Fruit fly (Drosophila melanogaster) whole organism, embryonic: ENCODE data around the gene betaGlu.

Experiments used
- Blimp-1 ChIP-seq: fragments of 200-800 bp; sonication (Bioruptor generic); optimal IDR thresholded peaks from 3 replicates; lab custom pipeline; 2018; ENCODE audit warnings: missing biosample characterization, missing genetic modification characterization, mild to moderate bottlenecking, moderate library complexity, missing genetic modification reagents
- CG1024 ChIP-seq: fragments of 200-800 bp; sonication (Bioruptor generic); IDR thresholded peaks from 2 replicates; pipeline ENCODE4 v1.3.6; 2022; ENCODE audit warnings: missing biosample characterization, missing genetic modification characterization
- CG10654 ChIP-seq: fragments of 200-800 bp; sonication (Bioruptor generic); optimal IDR thresholded peaks from 2 replicates; lab custom pipeline; 2016; ENCODE audit warnings: missing biosample characterization, missing genetic modification characterization
- CG11247 ChIP-seq: fragments of 200-800 bp; sonication (Bioruptor generic); IDR thresholded peaks from 2 replicates; pipeline ENCODE4 v1.3.6; 2022; ENCODE audit warnings: missing biosample characterization, missing genetic modification characterization
- CG12769 ChIP-seq: fragments of 200-800 bp; sonication (Bioruptor generic); optimal IDR thresholded peaks from 2 replicates; lab custom pipeline; 2019; ENCODE audit warnings: missing biosample characterization, mild to moderate bottlenecking, missing genetic modification characterization, moderate library complexity
- CG13296 ChIP-seq: fragments of 200-800 bp; sonication (Bioruptor generic); optimal IDR thresholded peaks from 3 replicates; lab custom pipeline; 2018; ENCODE audit warnings: missing biosample characterization, mild to moderate bottlenecking, missing genetic modification characterization
- CG16863 ChIP-seq: fragments of 200-800 bp; sonication (Bioruptor generic); optimal IDR thresholded peaks from 3 replicates; lab custom pipeline; 2016; ENCODE audit warnings: missing biosample characterization, missing genetic modification characterization
- CG17385 ChIP-seq: fragments of 200-800 bp; sonication (Bioruptor generic); optimal IDR thresholded peaks from 3 replicates; lab custom pipeline; 2018; ENCODE audit warnings: missing biosample characterization, mild to moderate bottlenecking, missing genetic modification characterization
- CG17568 ChIP-seq: fragments of 200-800 bp; sonication (Bioruptor generic); optimal IDR thresholded peaks from 2 replicates; lab custom pipeline; 2018; ENCODE audit warnings: missing biosample characterization, mild to moderate bottlenecking, missing genetic modification characterization, moderate library complexity
- CG18011 ChIP-seq: fragments of 200-800 bp; sonication (Bioruptor generic); optimal IDR thresholded peaks from 2 replicates; lab custom pipeline; 2017; ENCODE audit warnings: missing biosample characterization, missing genetic modification characterization, mild to moderate bottlenecking, moderate library complexity, missing genotype
- CG2875 ChIP-seq: fragments of 200-800 bp; sonication (Bioruptor generic); optimal IDR thresholded peaks from 2 replicates; lab custom pipeline; 2017; ENCODE audit warnings: missing biosample characterization, mild to moderate bottlenecking, missing genetic modification characterization, missing genetic modification reagents
- CG30403 ChIP-seq: fragments of 200-800 bp; sonication (Bioruptor generic); optimal IDR thresholded peaks from 3 replicates; lab custom pipeline; 2016; ENCODE audit warnings: missing biosample characterization, missing genetic modification characterization
- CG3281 ChIP-seq: fragments of 200-800 bp; sonication (Bioruptor generic); optimal IDR thresholded peaks from 3 replicates; lab custom pipeline; 2017; ENCODE audit warnings: missing biosample characterization, mild to moderate bottlenecking, missing genetic modification characterization
- CG4854 ChIP-seq: fragments of 200-800 bp; sonication (Bioruptor generic); optimal IDR thresholded peaks from 2 replicates; lab custom pipeline; 2016; ENCODE audit warnings: missing biosample characterization, missing genetic modification characterization, inconsistent platforms
- CG7556 ChIP-seq: fragments of 200-800 bp; sonication (Bioruptor generic); optimal IDR thresholded peaks from 2 replicates; lab custom pipeline; 2017; ENCODE audit warnings: missing biosample characterization, mild to moderate bottlenecking, missing genetic modification characterization
- CG7839 ChIP-seq: fragments of 200-800 bp; sonication (Bioruptor generic); optimal IDR thresholded peaks from 3 replicates; lab custom pipeline; 2018; ENCODE audit warnings: missing biosample characterization, mild to moderate bottlenecking, missing genetic modification characterization, moderate library complexity
- CG8478 ChIP-seq: fragments of >200 bp; optimal IDR thresholded peaks from 2 replicates; lab custom pipeline; 2018
- CrebB ChIP-seq: fragments of 200-800 bp; sonication (Bioruptor generic); optimal IDR thresholded peaks from 3 replicates; lab custom pipeline; 2018; ENCODE audit warnings: missing biosample characterization, mild to moderate bottlenecking, missing genetic modification characterization
- D ChIP-seq, 2 experiments: fragments of 200-800 bp in 1 of 2; fragments of >200 bp in 1 of 2; sonication (Bioruptor generic) in 1 of 2; optimal IDR thresholded peaks; 2 replicates in 1 of 2; 3 replicates in 1 of 2; lab custom pipeline; 2017; ENCODE audit warnings: mild to moderate bottlenecking in 1 of 2, missing biosample characterization in 1 of 2, missing genetic modification characterization in 1 of 2, missing genetic modification reagents in 1 of 2
- Deaf1 ChIP-seq: fragments of 200-800 bp; optimal IDR thresholded peaks from 3 replicates; lab custom pipeline; 2019; ENCODE audit warnings: missing biosample characterization, mild to moderate bottlenecking, missing genetic modification characterization, moderate library complexity
- Ets65A ChIP-seq: fragments of 200-800 bp; sonication (Bioruptor generic); peaks from one replicate; lab custom pipeline; 2016; ENCODE audit warnings: missing biosample characterization, missing genetic modification characterization
- GATAe ChIP-seq: fragments of 200-800 bp; sonication (Bioruptor generic); conservative IDR thresholded peaks from 2 replicates; pipeline ENCODE4 v1.3.6; 2022; ENCODE audit warnings: missing biosample characterization, missing genetic modification characterization
- HLH3B ChIP-seq: fragments of 200-800 bp; sonication (Bioruptor generic); IDR thresholded peaks from 2 replicates; pipeline ENCODE4 v1.3.6; 2022; ENCODE audit warnings: missing biosample characterization, missing genetic modification characterization
- Jarid2 ChIP-seq: fragments of 200-800 bp; sonication (Bioruptor generic); optimal IDR thresholded peaks from 3 replicates; lab custom pipeline; 2017; ENCODE audit warnings: mild to moderate bottlenecking, missing biosample characterization, missing genetic modification reagents, missing genetic modification characterization
- Lhr ChIP-seq: fragments of 200-800 bp; sonication (Bioruptor generic); optimal IDR thresholded peaks from 3 replicates; lab custom pipeline; 2017; ENCODE audit warnings: mild to moderate bottlenecking, missing biosample characterization, missing genetic modification reagents, missing genetic modification characterization
- MESR4 ChIP-seq: fragments of 200-800 bp; sonication (Bioruptor generic); optimal IDR thresholded peaks from 2 replicates; lab custom pipeline; 2018; ENCODE audit warnings: missing biosample characterization, mild to moderate bottlenecking, missing genetic modification characterization, moderate library complexity
- Mes4 ChIP-seq: fragments of 200-800 bp; sonication (Bioruptor generic); optimal IDR thresholded peaks from 2 replicates; lab custom pipeline; 2016; ENCODE audit warnings: missing biosample characterization, missing genetic modification characterization
- Ravus ChIP-seq: fragments of 200-800 bp; sonication (Bioruptor generic); IDR thresholded peaks from 2 replicates; pipeline ENCODE4 v1.3.6; 2022; ENCODE audit warnings: missing biosample characterization, missing genetic modification characterization
- Side ChIP-seq: fragments of 200-800 bp; sonication (Bioruptor generic); optimal IDR thresholded peaks from 2 replicates; lab custom pipeline; 2016; ENCODE audit warnings: missing biosample characterization, missing genetic modification characterization
- Vsx1 ChIP-seq: fragments of 200-800 bp; sonication (Bioruptor generic); optimal IDR thresholded peaks from 2 replicates; lab custom pipeline; 2017; ENCODE audit warnings: missing biosample characterization, mild to moderate bottlenecking, missing genetic modification characterization, missing genetic modification reagents
- bsh ChIP-seq, 2 experiments: fragments of 200-800 bp; sonication (Bioruptor generic); optimal IDR thresholded peaks; 2 replicates each; lab custom pipeline; 2017 to 2018; ENCODE audit warnings: mild to moderate bottlenecking in 2 of 2, missing biosample characterization in 2 of 2, missing genetic modification characterization in 2 of 2, moderate library complexity in 1 of 2
- croc ChIP-seq: fragments of 200-800 bp; sonication (Bioruptor generic); conservative IDR thresholded peaks from 3 replicates; pipeline ENCODE4 v1.3.6; 2022; ENCODE audit warnings: missing biosample characterization, missing genetic modification characterization
- dmrt11E ChIP-seq: fragments of 200-800 bp; sonication (Bioruptor generic); optimal IDR thresholded peaks from 3 replicates; lab custom pipeline; 2018; ENCODE audit warnings: missing biosample characterization, mild to moderate bottlenecking, missing genetic modification characterization, moderate library complexity
- gem ChIP-seq: fragments of 200-800 bp; sonication (Bioruptor generic); optimal IDR thresholded peaks from 2 replicates; lab custom pipeline; 2019; ENCODE audit warnings: missing biosample characterization, mild to moderate bottlenecking, missing genetic modification characterization, moderate library complexity
- grau ChIP-seq: fragments of 200-800 bp; optimal IDR thresholded peaks from 3 replicates; lab custom pipeline; 2019; ENCODE audit warnings: missing biosample characterization, mild to moderate bottlenecking, missing genetic modification characterization, moderate library complexity
- gro ChIP-seq: fragments of 200-800 bp; sonication (Bioruptor generic); optimal IDR thresholded peaks from 2 replicates; lab custom pipeline; 2016; ENCODE audit warnings: missing biosample characterization, missing genetic modification characterization
- hkb ChIP-seq, 2 experiments: fragments of 200-800 bp in 1 of 2; fragments of >200 bp in 1 of 2; sonication (Bioruptor generic) in 1 of 2; IDR thresholded peaks in 1 of 2; optimal IDR thresholded peaks in 1 of 2; 2 replicates each; pipeline versions ENCODE4 v1.3.6 to Lab custom; 2017 to 2022; ENCODE audit warnings: missing biosample characterization in 1 of 2, missing genetic modification characterization in 1 of 2
- kah ChIP-seq: fragments of 200-800 bp; sonication (Bioruptor generic); optimal IDR thresholded peaks from 2 replicates; lab custom pipeline; 2018; ENCODE audit warnings: missing biosample characterization, mild to moderate bottlenecking, missing genetic modification characterization
- odd ChIP-seq: fragments of 200-800 bp; sonication (Bioruptor generic); optimal IDR thresholded peaks from 2 replicates; lab custom pipeline; 2017; ENCODE audit warnings: missing biosample characterization, mild to moderate bottlenecking, missing genetic modification characterization
- pho ChIP-seq: fragments of 200-800 bp; sonication (Bioruptor generic); optimal IDR thresholded peaks from 2 replicates; lab custom pipeline; 2016; ENCODE audit warnings: missing biosample characterization, missing genetic modification characterization
- psq ChIP-seq: fragments of 200-800 bp; sonication (Bioruptor generic); optimal IDR thresholded peaks from 2 replicates; lab custom pipeline; 2017; ENCODE audit warnings: missing biosample characterization, missing genetic modification characterization
- pum ChIP-seq: fragments of 200-800 bp; sonication (Bioruptor generic); optimal IDR thresholded peaks from 2 replicates; lab custom pipeline; 2016; ENCODE audit warnings: missing biosample characterization, missing genetic modification characterization
- repo ChIP-seq: fragments of 200-800 bp; sonication (Bioruptor generic); optimal IDR thresholded peaks from 2 replicates; lab custom pipeline; 2016; ENCODE audit warnings: missing biosample characterization, missing genetic modification characterization
- sd ChIP-seq: fragments of 200-800 bp; sonication (Bioruptor generic); optimal IDR thresholded peaks from 3 replicates; lab custom pipeline; 2018; ENCODE audit warnings: missing biosample characterization, mild to moderate bottlenecking, missing genetic modification characterization, moderate library complexity
- sens ChIP-seq: fragments of 200-800 bp; sonication (Bioruptor generic); peaks from one replicate; lab custom pipeline; 2016; ENCODE audit warnings: missing biosample characterization, missing genetic modification characterization
- sens-2 ChIP-seq: fragments of 200-800 bp; sonication (Bioruptor generic); IDR thresholded peaks from 2 replicates; pipeline ENCODE4 v1.3.6; 2022; ENCODE audit warnings: missing biosample characterization, missing genetic modification characterization
- shn ChIP-seq: fragments of 200-800 bp; sonication (Bioruptor generic); optimal IDR thresholded peaks from 3 replicates; lab custom pipeline; 2016; ENCODE audit warnings: missing biosample characterization, missing genetic modification characterization
- sima ChIP-seq: fragments of 200-800 bp; sonication (Bioruptor generic); optimal IDR thresholded peaks from 2 replicates; lab custom pipeline; 2016; ENCODE audit warnings: missing biosample characterization, missing genetic modification characterization
- sisA ChIP-seq: fragments of 200-800 bp; sonication (Bioruptor generic); IDR thresholded peaks from 2 replicates; pipeline ENCODE4 v1.3.6; 2022; ENCODE audit warnings: missing biosample characterization, missing genetic modification characterization
- sr ChIP-seq: fragments of 200-800 bp; sonication (Bioruptor generic); IDR thresholded peaks from 3 replicates; pipeline ENCODE4 v1.3.6; 2022; ENCODE audit warnings: missing biosample characterization, missing genetic modification characterization
- zf30C ChIP-seq: fragments of 200-800 bp; sonication (Bioruptor generic); optimal IDR thresholded peaks from 3 replicates; lab custom pipeline; 2018; ENCODE audit warnings: missing biosample characterization, mild to moderate bottlenecking, missing genetic modification characterization

betaGlu gene

dm6 chr3R:31724136-31724535, 47.5 kb downstream of the betaGlu start:
- TF ChIP-seq CG13296: no peak
- TF ChIP-seq croc: no peak; the same call in 2 of the 3 replicates
- no peak for TF ChIP-seq Blimp-1
- TF ChIP-seq Jarid2 (GFP tag; lab: Kevin White, UChicago): no peak
- TF ChIP-seq Lhr: no peak
- peak; percentile 62 for TF ChIP-seq grau (tag; lab: Kevin White, UChicago)
- peak in 1 of 2 experiments; percentile 9 for TF ChIP-seq bsh (GFP tag; optimal IDR thresholded peaks at IDR 0.05; lab: Kevin White, UChicago)
- TF ChIP-seq sens (GFP tag; lab: Kevin White, UChicago): peak; percentile 74
- TF ChIP-seq CG7839 (tag; lab: Kevin White, UChicago): peak; percentile 1
- no peak for TF ChIP-seq CG16863 (GFP tag; lab: Kevin White, UChicago)
- TF ChIP-seq gro: no peak
- no peak for TF ChIP-seq sima (GFP tag; lab: Kevin White, UChicago)
- TF ChIP-seq gem (tag; lab: Kevin White, UChicago): peak; percentile 33
- TF ChIP-seq psq (GFP tag; lab: Kevin White, UChicago): no peak
- TF ChIP-seq Ets65A: no peak
- TF ChIP-seq pum: no peak
- no peak for TF ChIP-seq sr (GFP tag; lab: Robert Waterston, UW)
- no peak for TF ChIP-seq repo (GFP tag; lab: Kevin White, UChicago)
- peak; percentile 25 for TF ChIP-seq dmrt11E (tag; lab: Kevin White, UChicago)
- TF ChIP-seq GATAe (GFP tag; lab: Robert Waterston, UW): no peak
- TF ChIP-seq CG3281 (GFP tag; lab: Kevin White, UChicago): no peak
- TF ChIP-seq pho (GFP tag; lab: Kevin White, UChicago): no peak
- TF ChIP-seq CG17568: no peak
- no peak for TF ChIP-seq sisA (GFP tag; lab: Robert Waterston, UW)
- TF ChIP-seq shn: peak; percentile 9
- TF ChIP-seq D (optimal IDR thresholded peaks at IDR 0.05; lab: Kevin White, UChicago): no peak
- no peak for TF ChIP-seq D (GFP tag; optimal IDR thresholded peaks at IDR 0.05; lab: Kevin White, UChicago)
- TF ChIP-seq CG30403 (GFP tag; lab: Kevin White, UChicago): peak; percentile 12
- no peak for TF ChIP-seq Ravus (GFP tag; lab: Robert Waterston, UW)
- TF ChIP-seq CG17385: no peak
- TF ChIP-seq sens-2 (GFP tag; lab: Robert Waterston, UW): no peak
- peak; percentile 19 for TF ChIP-seq hkb (optimal IDR thresholded peaks at IDR 0.05; lab: Kevin White, UChicago)
- TF ChIP-seq hkb (GFP tag; IDR thresholded peaks at IDR 0.05; lab: Robert Waterston, UW): no peak
- no peak for TF ChIP-seq sd (tag; lab: Kevin White, UChicago)
- TF ChIP-seq Deaf1 (tag; lab: Kevin White, UChicago): no peak
- TF ChIP-seq zf30C (GFP tag; lab: Kevin White, UChicago): no peak
- no peak for TF ChIP-seq CG1024 (GFP tag; lab: Robert Waterston, UW)
- no peak for TF ChIP-seq CG12769
- no peak for TF ChIP-seq CG18011
- no peak for TF ChIP-seq MESR4
- no peak for TF ChIP-seq CG4854 (GFP tag; lab: Kevin White, UChicago)
- peak; percentile 3 for TF ChIP-seq Mes4 (GFP tag; lab: Kevin White, UChicago)
- no peak for TF ChIP-seq CrebB (tag; lab: Kevin White, UChicago)
- TF ChIP-seq HLH3B (GFP tag; lab: Robert Waterston, UW): no peak
- TF ChIP-seq odd (GFP tag; lab: Kevin White, UChicago): no peak
- no peak for TF ChIP-seq CG10654 (GFP tag; lab: Kevin White, UChicago)
- no peak for TF ChIP-seq CG8478 (lab: Kevin White, UChicago)
- no peak for TF ChIP-seq kah (GFP tag; lab: Kevin White, UChicago)
- no peak for TF ChIP-seq CG11247
- TF ChIP-seq CG7556 (GFP tag; lab: Kevin White, UChicago): peak; percentile 6
- TF ChIP-seq Vsx1 (GFP tag; lab: Kevin White, UChicago): no peak
- no peak for TF ChIP-seq Side (GFP tag; lab: Kevin White, UChicago)
- no peak for TF ChIP-seq CG2875 (GFP tag; lab: Kevin White, UChicago)
